Fruit fly (Drosophila melanogaster) whole organism, embryonic: ENCODE results near the gene CG12301.
A peak's percentile ranks its signal among the peaks of the same experiment; 100 is the strongest.

Source experiments
- B-H1 ChIP-seq: fragments of 200-800 bp; sonication (Bioruptor generic); IDR thresholded peaks from 3 replicates; pipeline ENCODE4 v1.3.6; 2022; ENCODE audit warnings: missing biosample characterization, missing genetic modification characterization
- Bgb ChIP-seq: fragments of 200-800 bp; sonication (Bioruptor generic); IDR thresholded peaks from 2 replicates; pipeline ENCODE4 v1.3.6; 2022; ENCODE audit warnings: missing biosample characterization, missing genetic modification characterization; ENCODE audit not compliant: partially characterized antibody
- BtbVII ChIP-seq: fragments of 200-800 bp; sonication (Bioruptor generic); optimal IDR thresholded peaks from 3 replicates; lab custom pipeline; 2017; ENCODE audit warnings: missing biosample characterization, mild to moderate bottlenecking, missing genetic modification characterization
- CG10147 ChIP-seq: fragments of 200-800 bp; sonication (Bioruptor generic); optimal IDR thresholded peaks from 2 replicates; lab custom pipeline; 2019; ENCODE audit warnings: missing biosample characterization, mild to moderate bottlenecking, missing genetic modification characterization, moderate library complexity
- CG11093 ChIP-seq: fragments of 200-800 bp; sonication (Bioruptor generic); IDR thresholded peaks from 3 replicates; pipeline ENCODE4 v1.3.6; 2022; ENCODE audit warnings: missing biosample characterization, missing genetic modification characterization
- CG1233 ChIP-seq: fragments of 200-800 bp; sonication (Bioruptor generic); optimal IDR thresholded peaks from 4 replicates; lab custom pipeline; 2018; ENCODE audit warnings: missing biosample characterization, mild to moderate bottlenecking, missing genetic modification characterization
- CG13296 ChIP-seq: fragments of 200-800 bp; sonication (Bioruptor generic); optimal IDR thresholded peaks from 3 replicates; lab custom pipeline; 2018; ENCODE audit warnings: missing biosample characterization, mild to moderate bottlenecking, missing genetic modification characterization
- CG13894 ChIP-seq: fragments of 200-800 bp; sonication (Bioruptor generic); optimal IDR thresholded peaks from 3 replicates; lab custom pipeline; 2018; ENCODE audit warnings: missing biosample characterization, mild to moderate bottlenecking, missing genetic modification characterization, moderate library complexity
- CG1529 ChIP-seq: fragments of 200-800 bp; sonication (Bioruptor generic); optimal IDR thresholded peaks from 3 replicates; lab custom pipeline; 2018; ENCODE audit warnings: missing biosample characterization, missing genetic modification characterization
- CG17186 ChIP-seq: fragments of 200-800 bp; sonication (Bioruptor generic); optimal IDR thresholded peaks from 3 replicates; lab custom pipeline; 2017; ENCODE audit warnings: missing biosample characterization, missing genetic modification reagents, missing genetic modification characterization
- CG17359 ChIP-seq: fragments of 200-800 bp; sonication (Bioruptor generic); optimal IDR thresholded peaks from 3 replicates; lab custom pipeline; 2018; ENCODE audit warnings: missing biosample characterization, mild to moderate bottlenecking, missing genetic modification characterization, moderate library complexity
- CG2199 ChIP-seq: fragments of 200-800 bp; sonication (Bioruptor generic); IDR thresholded peaks from 3 replicates; pipeline ENCODE4 v1.3.6; 2022; ENCODE audit warnings: missing biosample characterization, missing genetic modification characterization
- CG2678 ChIP-seq: fragments of 200-800 bp; sonication (Bioruptor generic); optimal IDR thresholded peaks from 3 replicates; lab custom pipeline; 2019; ENCODE audit warnings: missing biosample characterization, mild to moderate bottlenecking, missing genetic modification characterization, moderate library complexity
- CG3065 ChIP-seq: fragments of 200-800 bp; sonication (Bioruptor generic); optimal IDR thresholded peaks from 2 replicates; lab custom pipeline; 2016; ENCODE audit warnings: missing biosample characterization, missing genetic modification characterization
- CG31365 ChIP-seq: fragments of 200-800 bp; sonication (Bioruptor generic); optimal IDR thresholded peaks from 2 replicates; lab custom pipeline; 2018; ENCODE audit warnings: missing biosample characterization, mild to moderate bottlenecking, missing genetic modification characterization
- CG3847 ChIP-seq: fragments of 200-800 bp; sonication (Bioruptor generic); IDR thresholded peaks from 2 replicates; pipeline ENCODE4 v1.3.6; 2022; ENCODE audit warnings: missing biosample characterization, missing genetic modification characterization
- CG4424 ChIP-seq: fragments of 200-800 bp; sonication (Bioruptor generic); optimal IDR thresholded peaks from 3 replicates; lab custom pipeline; 2016; ENCODE audit warnings: missing biosample characterization, missing genetic modification characterization
- CG6854 ChIP-seq: fragments of 200-800 bp; sonication (Bioruptor generic); optimal IDR thresholded peaks from 3 replicates; lab custom pipeline; 2017; ENCODE audit warnings: missing biosample characterization, mild to moderate bottlenecking, missing genetic modification characterization
- Doc2 ChIP-seq: fragments of 200-800 bp; sonication (Bioruptor generic); IDR thresholded peaks from 2 replicates; pipeline ENCODE4 v1.3.6; 2022; ENCODE audit warnings: missing biosample characterization, missing genetic modification characterization
- Ets65A ChIP-seq: fragments of 200-800 bp; sonication (Bioruptor generic); peaks from one replicate; lab custom pipeline; 2016; ENCODE audit warnings: missing biosample characterization, missing genetic modification characterization
- Fer3 ChIP-seq: fragments of 200-800 bp; sonication (Bioruptor generic); optimal IDR thresholded peaks from 2 replicates; lab custom pipeline; 2018; ENCODE audit warnings: missing biosample characterization, mild to moderate bottlenecking, missing genetic modification characterization, moderate library complexity
- H2.0 ChIP-seq: fragments of 200-800 bp; sonication (Bioruptor generic); IDR thresholded peaks from 2 replicates; pipeline ENCODE4 v1.3.6; 2022; ENCODE audit warnings: missing biosample characterization, missing genetic modification characterization
- Hsf ChIP-seq: fragments of 200-800 bp; sonication (Bioruptor generic); optimal IDR thresholded peaks from 3 replicates; lab custom pipeline; 2016; ENCODE audit warnings: missing biosample characterization, missing genetic modification characterization
- Lpt ChIP-seq: fragments of >200 bp; optimal IDR thresholded peaks from 2 replicates; lab custom pipeline; 2018; ENCODE audit warnings: missing biosample characterization, missing genetic modification characterization
- Mad ChIP-seq: fragments of 200-800 bp; sonication (Bioruptor generic); optimal IDR thresholded peaks from 2 replicates; lab custom pipeline; 2016; ENCODE audit warnings: missing biosample characterization, missing genetic modification characterization
- Rx ChIP-seq: fragments of 200-800 bp; sonication (Bioruptor generic); IDR thresholded peaks from 2 replicates; pipeline ENCODE4 v1.3.6; 2022; ENCODE audit warnings: missing biosample characterization, missing genetic modification characterization
- Tbp ChIP-seq: fragments of >200 bp; optimal IDR thresholded peaks from 2 replicates; lab custom pipeline; 2018; ENCODE audit warnings: missing biosample characterization, missing genetic modification characterization
- Xrp1 ChIP-seq: fragments of 200-800 bp; sonication (Bioruptor generic); IDR thresholded peaks from 2 replicates; pipeline ENCODE4 v1.3.6; 2022; ENCODE audit warnings: missing biosample characterization, missing genetic modification characterization
- aop ChIP-seq: fragments of 200-800 bp; sonication (Bioruptor generic); IDR thresholded peaks from 2 replicates; pipeline ENCODE4 v1.3.6; 2022; ENCODE audit warnings: missing biosample characterization, missing genetic modification characterization
- ara ChIP-seq: fragments of 200-800 bp; sonication (Bioruptor generic); IDR thresholded peaks from 2 replicates; pipeline ENCODE4 v1.3.6; 2022; ENCODE audit warnings: missing biosample characterization, missing genetic modification characterization
- caup ChIP-seq: fragments of 200-800 bp; sonication (Bioruptor generic); optimal IDR thresholded peaks from 3 replicates; lab custom pipeline; 2017; ENCODE audit warnings: missing biosample characterization, mild to moderate bottlenecking, missing genetic modification characterization, moderate library complexity; ENCODE audit not compliant: severe bottlenecking
- chm ChIP-seq: fragments of 200-800 bp; sonication (Bioruptor generic); IDR thresholded peaks from 2 replicates; pipeline ENCODE4 v1.3.6; 2022; ENCODE audit warnings: missing biosample characterization, missing genetic modification characterization
- dan ChIP-seq: fragments of 200-800 bp; sonication (Bioruptor generic); IDR thresholded peaks from 2 replicates; pipeline ENCODE4 v1.3.6; 2022; ENCODE audit warnings: missing biosample characterization, missing genetic modification characterization
- danr ChIP-seq: fragments of 200-800 bp; sonication (Bioruptor generic); IDR thresholded peaks from 2 replicates; pipeline ENCODE4 v1.3.6; 2022; ENCODE audit warnings: missing biosample characterization, missing genetic modification characterization
- fd3F ChIP-seq: fragments of 200-800 bp; sonication (Bioruptor generic); optimal IDR thresholded peaks from 2 replicates; lab custom pipeline; 2018; ENCODE audit warnings: missing biosample characterization, mild to moderate bottlenecking, missing genetic modification characterization, moderate library complexity
- gcm2 ChIP-seq: fragments of 200-800 bp; sonication (Bioruptor generic); optimal IDR thresholded peaks from 2 replicates; lab custom pipeline; 2016; ENCODE audit warnings: missing biosample characterization, missing genetic modification characterization
- hkb ChIP-seq, 2 experiments: fragments of 200-800 bp in 1 of 2; fragments of >200 bp in 1 of 2; sonication (Bioruptor generic) in 1 of 2; IDR thresholded peaks in 1 of 2; optimal IDR thresholded peaks in 1 of 2; 2 replicates each; pipeline versions ENCODE4 v1.3.6 to Lab custom; 2017 to 2022; ENCODE audit warnings: missing biosample characterization in 1 of 2, missing genetic modification characterization in 1 of 2
- jigr1 ChIP-seq: fragments of 200-800 bp; sonication (Bioruptor generic); IDR thresholded peaks from 3 replicates; pipeline ENCODE4 v1.3.6; 2022; ENCODE audit warnings: missing biosample characterization, missing genetic modification characterization
- jing ChIP-seq: fragments of 200-800 bp; sonication (Bioruptor generic); optimal IDR thresholded peaks from 2 replicates; lab custom pipeline; 2018; ENCODE audit warnings: missing biosample characterization, mild to moderate bottlenecking, missing genetic modification characterization
- jumu ChIP-seq: fragments of 200-800 bp; sonication (Bioruptor generic); optimal IDR thresholded peaks from 3 replicates; lab custom pipeline; 2016; ENCODE audit warnings: missing biosample characterization, missing genetic modification characterization
- lab ChIP-seq: fragments of 200-800 bp; sonication (Bioruptor generic); optimal IDR thresholded peaks from 3 replicates; lab custom pipeline; 2017; ENCODE audit warnings: missing biosample characterization, missing genetic modification characterization, mild to moderate bottlenecking, moderate library complexity, missing genetic modification reagents
- pfk ChIP-seq: fragments of 200-800 bp; sonication (Bioruptor generic); optimal IDR thresholded peaks from 2 replicates; lab custom pipeline; 2018; ENCODE audit warnings: missing biosample characterization, mild to moderate bottlenecking, missing genetic modification characterization, moderate library complexity
- pho ChIP-seq: fragments of 200-800 bp; sonication (Bioruptor generic); optimal IDR thresholded peaks from 2 replicates; lab custom pipeline; 2016; ENCODE audit warnings: missing biosample characterization, missing genetic modification characterization
- pum ChIP-seq: fragments of 200-800 bp; sonication (Bioruptor generic); optimal IDR thresholded peaks from 2 replicates; lab custom pipeline; 2016; ENCODE audit warnings: missing biosample characterization, missing genetic modification characterization
- pzg ChIP-seq: fragments of 200-800 bp; sonication (Bioruptor generic); optimal IDR thresholded peaks from 3 replicates; lab custom pipeline; 2018; ENCODE audit warnings: missing biosample characterization, mild to moderate bottlenecking, missing genetic modification characterization, moderate library complexity
- row ChIP-seq: fragments of 200-800 bp; sonication (Bioruptor generic); IDR thresholded peaks from 3 replicates; pipeline ENCODE4 v1.3.6; 2022; ENCODE audit warnings: missing biosample characterization, missing genetic modification characterization
- sens ChIP-seq: fragments of 200-800 bp; sonication (Bioruptor generic); peaks from one replicate; lab custom pipeline; 2016; ENCODE audit warnings: missing biosample characterization, missing genetic modification characterization
- trem ChIP-seq: fragments of 200-800 bp; optimal IDR thresholded peaks from 3 replicates; lab custom pipeline; 2019; ENCODE audit warnings: missing biosample characterization, mild to moderate bottlenecking, missing genetic modification characterization, moderate library complexity
- tup ChIP-seq: fragments of 200-800 bp; sonication (Bioruptor generic); optimal IDR thresholded peaks from 2 replicates; lab custom pipeline; 2016; ENCODE audit warnings: missing biosample characterization, mild to moderate bottlenecking, missing genetic modification characterization, moderate library complexity
- tx ChIP-seq: fragments of 200-800 bp; sonication (Bioruptor generic); optimal IDR thresholded peaks from 2 replicates; lab custom pipeline; 2016; ENCODE audit warnings: missing biosample characterization, missing genetic modification characterization

The CG12301 gene

dm6 chr3L:15537916-15538581 lies 42.6 kb upstream of the CG12301 start (continued):
- TF ChIP-seq BtbVII (GFP tag; lab: Kevin White, UChicago) (peak; percentile 7), jigr1 (no peak), tup (GFP tag; lab: Kevin White, UChicago) (no peak), CG2199 (GFP tag; lab: Robert Waterston, UW) (peak; percentile 55; the same call in 1 of the 3 replicates), Xrp1 (GFP tag; lab: Robert Waterston, UW) (peak; percentile 65), Bgb (GFP tag; lab: Robert Waterston, UW) (no peak), CG3847 (GFP tag; lab: Robert Waterston, UW) (no peak), pho (no peak), caup (GFP tag; lab: Kevin White, UChicago) (no peak), gcm2 (GFP tag; lab: Kevin White, UChicago) (no peak), H2.0 (GFP tag; lab: Robert Waterston, UW) (no peak; the same call in 1 of the 2 replicates), CG4424 (peak; percentile 77), sens (GFP tag; lab: Kevin White, UChicago) (peak; percentile 96), ara (peak; percentile 42; the same call in 1 of the 2 replicates), hkb (optimal IDR thresholded peaks at IDR 0.05; lab: Kevin White, UChicago) (no peak), hkb (GFP tag; IDR thresholded peaks at IDR 0.05; lab: Robert Waterston, UW) (0 out of 2 replicates have a peak, but pooled peaks have one; percentile 54), CG31365 (no peak), Mad (peak; percentile 1), CG17359 (tag; lab: Kevin White, UChicago) (peak; percentile 62), CG13296 (GFP tag; lab: Kevin White, UChicago) (peak; percentile 62), Lpt (no peak), CG1233 (GFP tag; lab: Kevin White, UChicago) (peak; percentile 50), row (GFP tag; lab: Robert Waterston, UW) (peak; percentile 67), Ets65A (GFP tag; lab: Kevin White, UChicago) (no peak), trem (tag; lab: Kevin White, UChicago) (peak; percentile 62), pum (GFP tag; lab: Kevin White, UChicago) (peak; percentile 46), danr (GFP tag; lab: Robert Waterston, UW) (no peak), B-H1 (no peak), Rx (GFP tag; lab: Robert Waterston, UW) (0 out of 2 replicates have a peak, but pooled peaks have one; percentile 10), lab (GFP tag; lab: Kevin White, UChicago) (peak; percentile 68), fd3F (GFP tag; lab: Kevin White, UChicago) (peak; percentile 7), Hsf (GFP tag; lab: Kevin White, UChicago) (peak; percentile 67), CG10147 (GFP tag; lab: Kevin White, UChicago) (peak; percentile 28), pfk (no peak), chm (GFP tag; lab: Robert Waterston, UW) (no peak), CG13894 (tag; lab: Kevin White, UChicago) (no peak), Tbp (GFP tag; lab: Kevin White, UChicago) (no peak), CG1529 (GFP tag; lab: Kevin White, UChicago) (peak; percentile 58), CG6854 (peak; percentile 54), Fer3 (tag; lab: Kevin White, UChicago) (peak; percentile 54), tx (GFP tag; lab: Kevin White, UChicago) (peak; percentile 22), CG2678 (peak; percentile 87), jumu (GFP tag; lab: Kevin White, UChicago) (peak; percentile 1), pzg (GFP tag; lab: Kevin White, UChicago) (no peak), dan (GFP tag; lab: Robert Waterston, UW) (no peak), CG17186 (GFP tag; lab: Kevin White, UChicago) (no peak), aop (GFP tag; lab: Robert Waterston, UW) (no peak), CG3065 (no peak), Doc2 (GFP tag; lab: Robert Waterston, UW) (no peak), CG11093 (GFP tag; lab: Robert Waterston, UW) (0 out of 3 replicates have a peak, but pooled peaks have one; percentile 43), jing (GFP tag; lab: Kevin White, UChicago) (peak; percentile 23)
